Worm (Caenorhabditis elegans) whole organism, young adult: ENCODE results near the gene F56C3.8.

Experiments
- B0035.1 ChIP-seq: sonication (generic microtip); optimal IDR thresholded peaks from 2 replicates; lab custom pipeline; 2016; ENCODE audit warnings: missing genetic modification characterization, mild to moderate bottlenecking, missing compliant biosample characterization, missing genotype, missing genetic modification reagents
- B0261.1 ChIP-seq: sonication (generic microtip); optimal IDR thresholded peaks from 2 replicates; lab custom pipeline; 2016; ENCODE audit warnings: mild to moderate bottlenecking, missing genetic modification characterization, moderate library complexity, missing compliant biosample characterization
- D2030.7 ChIP-seq: fragments of 200-800 bp; sonication (Bioruptor generic); IDR thresholded peaks from 2 replicates; pipeline ENCODE4 v1.3.6; 2022; ENCODE audit warnings: missing genetic modification reagents, missing genetic modification characterization, missing compliant biosample characterization
- F22D6.2 ChIP-seq: sonication (generic microtip); optimal IDR thresholded peaks from 2 replicates; lab custom pipeline; 2016; ENCODE audit warnings: mild to moderate bottlenecking, missing genetic modification characterization, missing compliant biosample characterization
- F39B2.1 ChIP-seq: fragments of 200-800 bp; sonication (Bioruptor generic); IDR thresholded peaks from 2 replicates; pipeline ENCODE4 v1.3.6; 2022; ENCODE audit warnings: missing genetic modification reagents, missing genetic modification characterization, missing compliant biosample characterization
- F49E8.2 ChIP-seq: sonication (generic microtip); optimal IDR thresholded peaks from 3 replicates; lab custom pipeline; 2017; ENCODE audit warnings: missing genetic modification characterization, mild to moderate bottlenecking, missing compliant biosample characterization, antibody characterized with exemption, moderate library complexity; ENCODE audit not compliant: insufficient read depth
- F55B11.4 ChIP-seq: sonication (generic microtip); optimal IDR thresholded peaks from 2 replicates; lab custom pipeline; 2016; ENCODE audit warnings: missing compliant biosample characterization, missing genetic modification characterization, borderline replicate concordance; ENCODE audit not compliant: insufficient read depth
- F57A8.1 ChIP-seq: fragments of 200-800 bp; sonication (Bioruptor generic); optimal IDR thresholded peaks from 2 replicates; lab custom pipeline; 2018; ENCODE audit warnings: mild to moderate bottlenecking, missing genetic modification characterization, moderate library complexity, missing compliant biosample characterization
- ama-1 ChIP-seq, 3 experiments: fragments of 150-350 bp in 1 of 3; sonication (generic microtip) in 2 of 3; optimal IDR thresholded peaks; 2 replicates each; lab custom pipeline; 2014 to 2018; ENCODE audit warnings: missing biosample characterization in 2 of 3, missing genetic modification characterization in 2 of 3, missing genetic modification reagents in 2 of 3
- atf-7 ChIP-seq: sonication (generic microtip); optimal IDR thresholded peaks from 2 replicates; lab custom pipeline; 2017; ENCODE audit warnings: mild to moderate bottlenecking, missing genetic modification characterization, missing compliant biosample characterization
- bed-2 ChIP-seq: fragments of 200-800 bp; sonication (Bioruptor generic); IDR thresholded peaks from 2 replicates; pipeline ENCODE4 v1.3.6; 2022; ENCODE audit warnings: missing genetic modification reagents, missing genetic modification characterization, missing compliant biosample characterization
- ceh-27 ChIP-seq: fragments of 200-800 bp; sonication (Bioruptor generic); optimal IDR thresholded peaks from 2 replicates; lab custom pipeline; 2018; ENCODE audit warnings: mild to moderate bottlenecking, missing genetic modification characterization, moderate library complexity, missing compliant biosample characterization
- ceh-91 ChIP-seq: fragments of 200-800 bp; sonication (Bioruptor generic); IDR thresholded peaks from 2 replicates; pipeline ENCODE4 v1.3.6; 2022; ENCODE audit warnings: missing genetic modification reagents, missing genetic modification characterization, missing compliant biosample characterization
- chd-7 ChIP-seq: sonication (generic microtip); optimal IDR thresholded peaks from 2 replicates; lab custom pipeline; 2016; ENCODE audit warnings: mild to moderate bottlenecking, missing genetic modification characterization, moderate library complexity, missing compliant biosample characterization
- dpff-1 ChIP-seq: sonication (generic microtip); optimal IDR thresholded peaks from 2 replicates; lab custom pipeline; 2017; ENCODE audit warnings: mild to moderate bottlenecking, missing genetic modification characterization, missing compliant biosample characterization
- dpl-1 ChIP-seq: fragments of 150-350 bp; optimal IDR thresholded peaks from 2 replicates; lab custom pipeline; 2014; ENCODE audit warnings: missing biosample characterization, missing genetic modification reagents, missing genetic modification characterization
- efl-1 ChIP-seq: fragments of 150-350 bp; optimal IDR thresholded peaks from 2 replicates; lab custom pipeline; 2014; ENCODE audit warnings: missing biosample characterization, missing genetic modification reagents, missing genetic modification characterization
- egrh-3 ChIP-seq: fragments of 200-800 bp; sonication (Bioruptor generic); IDR thresholded peaks from 2 replicates; pipeline ENCODE4 v1.3.6; 2022; ENCODE audit warnings: missing genetic modification reagents, missing genetic modification characterization, missing compliant biosample characterization
- ets-4 ChIP-seq: fragments of 200-800 bp; sonication (Bioruptor generic); optimal IDR thresholded peaks from 2 replicates; lab custom pipeline; 2018; ENCODE audit warnings: mild to moderate bottlenecking, missing genetic modification characterization, missing compliant biosample characterization
- hrde-1 ChIP-seq: sonication (generic microtip); optimal IDR thresholded peaks from 2 replicates; lab custom pipeline; 2016; ENCODE audit warnings: missing genetic modification characterization, mild to moderate bottlenecking, missing compliant biosample characterization, moderate library complexity, missing genotype, missing genetic modification reagents, borderline replicate concordance
- hsf-1 ChIP-seq: fragments of 200-800 bp; sonication (Bioruptor generic); IDR thresholded peaks from 2 replicates; pipeline ENCODE4 v1.3.6; 2022; ENCODE audit warnings: missing genetic modification reagents, missing genetic modification characterization, missing compliant biosample characterization
- let-607 ChIP-seq, 2 experiments: fragments of 200-800 bp in 1 of 2; sonication (Bioruptor generic) in 1 of 2; sonication (generic microtip) in 1 of 2; optimal IDR thresholded peaks; 2 replicates each; lab custom pipeline; 2016 to 2018; ENCODE audit warnings: mild to moderate bottlenecking in 2 of 2, missing compliant biosample characterization in 2 of 2, missing genetic modification characterization in 2 of 2, moderate library complexity in 2 of 2, missing genotype in 1 of 2
- lin-40 ChIP-seq: sonication (generic microtip); optimal IDR thresholded peaks from 2 replicates; lab custom pipeline; 2016; ENCODE audit warnings: missing genetic modification characterization, mild to moderate bottlenecking, missing compliant biosample characterization, missing genotype, missing genetic modification reagents
- lir-1 ChIP-seq: fragments of 200-800 bp; sonication (Bioruptor generic); conservative IDR thresholded peaks from 2 replicates; pipeline ENCODE4 v1.3.6; 2022; ENCODE audit warnings: missing genetic modification reagents, missing genetic modification characterization, missing compliant biosample characterization
- madf-10 ChIP-seq: sonication (generic microtip); optimal IDR thresholded peaks from 2 replicates; lab custom pipeline; 2016; ENCODE audit warnings: mild to moderate bottlenecking, missing genetic modification characterization, missing compliant biosample characterization
- madf-3 ChIP-seq: fragments of 200-800 bp; sonication (Bioruptor generic); IDR thresholded peaks from 2 replicates; pipeline ENCODE4 v1.3.6; 2022; ENCODE audit warnings: missing genetic modification reagents, missing genetic modification characterization, missing compliant biosample characterization
- nfya-1 ChIP-seq: sonication (generic microtip); optimal IDR thresholded peaks from 2 replicates; lab custom pipeline; 2017; ENCODE audit warnings: antibody characterized with exemption, missing compliant biosample characterization, missing genetic modification characterization, borderline replicate concordance; ENCODE audit not compliant: insufficient read depth
- nfya-2 ChIP-seq: fragments of 200-800 bp; sonication (Bioruptor generic); IDR thresholded peaks from 2 replicates; pipeline ENCODE4 v1.3.6; 2022; ENCODE audit warnings: missing genetic modification reagents, missing genetic modification characterization, missing compliant biosample characterization
- nhr-120 ChIP-seq: fragments of 200-800 bp; sonication (Bioruptor generic); IDR thresholded peaks from 2 replicates; pipeline ENCODE4 v1.3.6; 2022; ENCODE audit warnings: missing genetic modification characterization, missing compliant biosample characterization
- nhr-179 ChIP-seq: sonication (generic microtip); optimal IDR thresholded peaks from 2 replicates; lab custom pipeline; 2016; ENCODE audit warnings: mild to moderate bottlenecking, missing genetic modification characterization, missing compliant biosample characterization
- nhr-27 ChIP-seq: fragments of 200-800 bp; sonication (Bioruptor generic); optimal IDR thresholded peaks from 2 replicates; lab custom pipeline; 2018; ENCODE audit warnings: mild to moderate bottlenecking, missing genetic modification characterization, moderate library complexity, missing compliant biosample characterization
- pbrm-1 ChIP-seq: fragments of 200-800 bp; sonication (Bioruptor generic); IDR thresholded peaks from 2 replicates; pipeline ENCODE4 v1.3.6; 2022; ENCODE audit warnings: missing genetic modification reagents, missing genetic modification characterization, missing compliant biosample characterization
- pha-4 ChIP-seq: fragments of 150-350 bp; sonication (generic microtip); optimal IDR thresholded peaks from 2 replicates; lab custom pipeline; 2014; ENCODE audit warnings: missing biosample characterization, missing genetic modification reagents, missing genetic modification characterization
- rec-8 ChIP-seq, 2 experiments: sonication (generic microtip); optimal IDR thresholded peaks; 2 replicates each; lab custom pipeline; 2016; ENCODE audit warnings: mild to moderate bottlenecking in 2 of 2, missing genetic modification characterization in 2 of 2, missing genetic modification reagents in 2 of 2, missing genotype in 2 of 2, missing biosample characterization in 1 of 2, missing compliant biosample characterization in 1 of 2, moderate library complexity in 1 of 2
- rpc-1 ChIP-seq, 2 experiments: fragments of 150-350 bp in 1 of 2; sonication (generic microtip) in 1 of 2; optimal IDR thresholded peaks; 2 replicates each; lab custom pipeline; 2014 to 2018; ENCODE audit warnings: missing biosample characterization in 1 of 2, missing genetic modification characterization in 1 of 2, missing genetic modification reagents in 1 of 2, missing genotype in 1 of 2
- snpc-1.1 ChIP-seq: sonication (generic microtip); optimal IDR thresholded peaks from 2 replicates; lab custom pipeline; 2017; ENCODE audit warnings: missing genetic modification characterization, mild to moderate bottlenecking, missing compliant biosample characterization, antibody characterized with exemption, moderate library complexity, missing genotype, missing genetic modification reagents; ENCODE audit not compliant: insufficient read depth
- snpc-1.3 ChIP-seq: sonication (generic microtip); optimal IDR thresholded peaks from 2 replicates; lab custom pipeline; 2017; ENCODE audit warnings: missing genetic modification characterization, mild to moderate bottlenecking, missing compliant biosample characterization, antibody characterized with exemption, moderate library complexity, missing genotype, missing genetic modification reagents; ENCODE audit not compliant: insufficient read depth
- tbp1 ChIP-seq: fragments of 200-800 bp; sonication (Bioruptor generic); optimal IDR thresholded peaks from 2 replicates; lab custom pipeline; 2018; ENCODE audit warnings: mild to moderate bottlenecking, missing genetic modification characterization, missing compliant biosample characterization
- ztf-18 ChIP-seq: sonication (generic microtip); optimal IDR thresholded peaks from 2 replicates; lab custom pipeline; 2016; ENCODE audit warnings: missing genotype, mild to moderate bottlenecking, missing genetic modification characterization, missing compliant biosample characterization
- ztf-25 ChIP-seq: fragments of 200-800 bp; sonication (Bioruptor generic); IDR thresholded peaks from 2 replicates; pipeline ENCODE4 v1.3.6; 2022; ENCODE audit warnings: missing genetic modification reagents, missing genetic modification characterization, missing compliant biosample characterization
- ztf-3 ChIP-seq: fragments of 200-800 bp; sonication (Bioruptor generic); optimal IDR thresholded peaks from 2 replicates; lab custom pipeline; 2018; ENCODE audit warnings: mild to moderate bottlenecking, missing genetic modification characterization, missing compliant biosample characterization
- ztf-6 ChIP-seq: fragments of 200-800 bp; sonication (Bioruptor generic); IDR thresholded peaks from 2 replicates; pipeline ENCODE4 v1.3.6; 2022; ENCODE audit warnings: missing genetic modification reagents, missing genetic modification characterization, missing compliant biosample characterization

Gene F56C3.8

ce11 chrX:1367416-1367815 lies 17.0 kb downstream of the F56C3.8 start, which contains the start of gene dgn-2:
Gene dgn-2 (minus strand): TSS chrX:1367516.
- TF ChIP-seq nhr-120 (GFP tag; lab: Robert Waterston, UW) (no peak), lin-40 (tag; lab: Kevin White, UChicago) (no peak), F39B2.1 (GFP tag; lab: Robert Waterston, UW) (no peak), snpc-1.1 (tag; lab: Kevin White, UChicago) (no peak), hrde-1 (tag; lab: Kevin White, UChicago) (no peak), F55B11.4 (no peak), nfya-1 (tag; lab: Kevin White, UChicago) (no peak), ztf-25 (GFP tag; lab: Robert Waterston, UW) (no peak), pha-4 (tag; lab: Kevin White, UChicago) (no peak), chd-7 (tag; lab: Kevin White, UChicago) (no peak), ztf-6 (no peak), egrh-3 (GFP tag; lab: Robert Waterston, UW) (no peak), nhr-27 (no peak)

ce11 chrX:1360631-1361030 lies 23.8 kb downstream of the F56C3.8 start, which contains the start of gene F56C3.4:
Gene F56C3.4 (minus strand): TSS chrX:1360731.
- no peak for TF ChIP-seq ets-4 (GFP tag; lab: Kevin White, UChicago)
- TF ChIP-seq nfya-2 (GFP tag; lab: Robert Waterston, UW) = no peak
- TF ChIP-seq D2030.7 (GFP tag; lab: Robert Waterston, UW) = no peak
- TF ChIP-seq B0035.1 = no peak
- no peak for TF ChIP-seq F49E8.2
- TF ChIP-seq madf-10 = no peak
- TF ChIP-seq tbp1 (GFP tag; lab: Kevin White, UChicago) = no peak
- TF ChIP-seq ztf-3 (GFP tag; lab: Kevin White, UChicago) = no peak
- no peak for TF ChIP-seq snpc-1.1 (tag; lab: Kevin White, UChicago)
- no peak for TF ChIP-seq rec-8 (tag; optimal IDR thresholded peaks at IDR 0.05; lab: Kevin White, UChicago)
- TF ChIP-seq ceh-27 (GFP tag; lab: Kevin White, UChicago) = no peak
- TF ChIP-seq ama-1 (optimal IDR thresholded peaks at IDR 0.05; lab: Kevin White, UChicago) = no peak
- TF ChIP-seq ama-1 (GFP tag; optimal IDR thresholded peaks at IDR 0.05; lab: Kevin White, UChicago) = no peak
- TF ChIP-seq F22D6.2 (tag; lab: Kevin White, UChicago) = no peak

- no peak for TF ChIP-seq madf-3 (GFP tag; lab: Robert Waterston, UW)
Measured at ce11 chrX:1358295-1358694, 26.1 kb downstream of the F56C3.8 start, which contains the start of gene F56C3.3. Gene F56C3.3 (minus strand): TSS chrX:1358395.

- TF ChIP-seq dpl-1 (no peak), bed-2 (GFP tag; lab: Robert Waterston, UW) (peak; percentile 32; the same call in 1 of the 2 replicates), B0261.1 (tag; lab: Kevin White, UChicago) (peak; percentile 53), hsf-1 (GFP tag; lab: Robert Waterston, UW) (no peak), ztf-18 (peak; percentile 28), let-607 (tag; optimal IDR thresholded peaks at IDR 0.05; lab: Kevin White, UChicago) (peak; percentile 43 to 90), atf-7 (peak; percentile 94), pbrm-1 (GFP tag; lab: Robert Waterston, UW) (peak; percentile 86), ceh-91 (GFP tag; lab: Robert Waterston, UW) (no peak), madf-3 (GFP tag; lab: Robert Waterston, UW) (no peak), dpff-1 (tag; lab: Kevin White, UChicago) (peak; percentile 62), nhr-179 (peak; percentile 82), rpc-1 (optimal IDR thresholded peaks at IDR 0.05; lab: Kevin White, UChicago) (no peak), rpc-1 (tag; optimal IDR thresholded peaks at IDR 0.05; lab: Kevin White, UChicago) (no peak), ztf-3 (GFP tag; lab: Kevin White, UChicago) (peak; percentile 87), efl-1 (no peak), snpc-1.3 (tag; lab: Kevin White, UChicago) (peak; percentile 14), lir-1 (peak; percentile 87), F57A8.1 (GFP tag; lab: Kevin White, UChicago) (peak; percentile 84)
Measured at ce11 chrX:1344818-1345217, 39.6 kb downstream of the F56C3.8 start.
